Worm (Caenorhabditis elegans) whole organism, mixed stage, embryonic: Measurements from ENCODE around the gene T06C12.12.

Source experiments
- M03D4.4 ChIP-seq: sonication (generic microtip); optimal IDR thresholded peaks from 2 replicates; lab custom pipeline; 2017; ENCODE audit warnings: mild to moderate bottlenecking, missing genetic modification characterization, missing compliant biosample characterization
- blmp-1 ChIP-seq: fragments of 150-350 bp; optimal IDR thresholded peaks from 2 replicates; lab custom pipeline; 2014; ENCODE audit warnings: missing biosample characterization, missing genetic modification characterization
- ceh-39 ChIP-seq: fragments of 150-350 bp; optimal IDR thresholded peaks from 2 replicates; lab custom pipeline; 2014; ENCODE audit warnings: missing biosample characterization, missing genetic modification characterization
- ceh-43 ChIP-seq: fragments of 200-800 bp; sonication (Bioruptor generic); optimal IDR thresholded peaks from 2 replicates; lab custom pipeline; 2018; ENCODE audit warnings: mild to moderate bottlenecking, missing genetic modification characterization, moderate library complexity, missing compliant biosample characterization
- ceh-83 ChIP-seq: fragments of 200-800 bp; sonication (Bioruptor generic); optimal IDR thresholded peaks from 2 replicates; lab custom pipeline; 2018; ENCODE audit warnings: mild to moderate bottlenecking, missing genetic modification characterization, missing compliant biosample characterization
- elt-3 ChIP-seq: fragments of 150-350 bp; optimal IDR thresholded peaks from 2 replicates; lab custom pipeline; 2014; ENCODE audit warnings: missing biosample characterization, missing genetic modification characterization
- lin-13 ChIP-seq: fragments of 150-350 bp; optimal IDR thresholded peaks from 2 replicates; lab custom pipeline; 2014; ENCODE audit warnings: missing biosample characterization, missing genetic modification characterization
- mep-1 ChIP-seq: fragments of 150-350 bp; optimal IDR thresholded peaks from 2 replicates; lab custom pipeline; 2017; ENCODE audit warnings: missing biosample characterization, missing genetic modification reagents, missing genetic modification characterization, inconsistent platforms
- nhr-76 ChIP-seq: sonication (generic microtip); optimal IDR thresholded peaks from 2 replicates; lab custom pipeline; 2017; ENCODE audit warnings: missing biosample characterization, missing genetic modification characterization
- snpc-4 ChIP-seq: fragments of 150-350 bp; optimal IDR thresholded peaks from 2 replicates; lab custom pipeline; 2014; ENCODE audit warnings: missing biosample characterization, missing genetic modification characterization
- unc-120 ChIP-seq: sonication (generic microtip); optimal IDR thresholded peaks from 2 replicates; lab custom pipeline; 2017; ENCODE audit warnings: missing genetic modification characterization, missing compliant biosample characterization; ENCODE audit not compliant: poor library complexity, severe bottlenecking
- unc-39 ChIP-seq: fragments of 150-350 bp; optimal IDR thresholded peaks from 2 replicates; lab custom pipeline; 2014; ENCODE audit warnings: missing biosample characterization, missing genetic modification characterization
- unc-62 ChIP-seq: fragments of 150-350 bp; optimal IDR thresholded peaks from 2 replicates; lab custom pipeline; 2014; ENCODE audit warnings: missing biosample characterization, missing genetic modification reagents, missing genetic modification characterization
- ztf-11 ChIP-seq: fragments of 150-350 bp; optimal IDR thresholded peaks from 2 replicates; lab custom pipeline; 2014; ENCODE audit warnings: missing biosample characterization, missing genetic modification characterization

DNA sequence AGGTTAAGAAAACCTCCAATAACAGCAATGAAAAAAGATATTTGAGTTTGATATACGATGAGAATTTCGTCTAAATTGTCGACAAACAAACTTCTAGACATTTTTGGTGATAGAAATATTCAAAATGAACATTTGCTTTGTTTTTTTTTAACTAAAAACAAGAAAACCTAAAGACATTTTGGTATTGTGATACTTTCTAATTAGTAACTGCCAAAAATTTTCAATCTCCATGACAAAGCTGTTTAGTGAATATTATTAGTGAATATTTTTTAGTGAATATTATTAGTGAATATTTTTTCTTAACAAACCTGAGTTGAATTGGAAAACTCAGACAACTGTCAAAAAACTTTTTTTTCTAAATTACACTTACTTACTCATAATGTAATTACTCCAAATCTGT is 48.4 kb downstream of the T06C12.12 start, which contains the start of gene srw-55:
- TF ChIP-seq unc-62 (no peak), ztf-11 (no peak), nhr-76 (tag; lab: Kevin White, UChicago) (no peak), snpc-4 (tag; lab: Kevin White, UChicago) (no peak), unc-39 (tag; lab: Kevin White, UChicago) (no peak), lin-13 (tag; lab: Kevin White, UChicago) (no peak), ceh-43 (no peak), blmp-1 (tag; lab: Kevin White, UChicago) (no peak), ceh-83 (GFP tag; lab: Kevin White, UChicago) (no peak), mep-1 (tag; lab: Kevin White, UChicago) (no peak), ceh-39 (tag; lab: Kevin White, UChicago) (no peak), M03D4.4 (no peak), elt-3 (tag; lab: Kevin White, UChicago) (no peak), unc-120 (no peak)
